Worm (Caenorhabditis elegans): ENCODE measurements around the gene B0303.11.

The B0303.11 gene

ce11 chrIII:8678371-8678770 lies 31.8 kb downstream of the B0303.11 start (continued):
- TF ChIP-seq mxl-2 (GFP tag; conservative IDR thresholded peaks at IDR 0.05) (peak; percentile 79), gei-8 (GFP tag; optimal IDR thresholded peaks at IDR 0.05) (peak; percentile 71), mdl-1 (tag; optimal IDR thresholded peaks at IDR 0.05) (no peak), lin-15B (tag; optimal IDR thresholded peaks at IDR 0.05) (no peak), egl-43 (GFP tag; IDR thresholded peaks at IDR 0.05) (peak; percentile 97), nhr-48 (tag; optimal IDR thresholded peaks at IDR 0.05) (peak; percentile 58), hmg-1.1 (GFP tag; IDR thresholded peaks at IDR 0.05) (peak; percentile 96), nhr-6 (tag; optimal IDR thresholded peaks at IDR 0.05) (peak; percentile 30), unc-39 (tag; optimal IDR thresholded peaks at IDR 0.05) (no peak), F44E2.7 (GFP tag; IDR thresholded peaks at IDR 0.05) (peak; percentile 74; the same call in 1 of the 2 replicates), ceh-28 (tag; optimal IDR thresholded peaks at IDR 0.05) (no peak), spr-3 (GFP tag; optimal IDR thresholded peaks at IDR 0.05) (peak; percentile 54), daf-16 (GFP tag; optimal IDR thresholded peaks at IDR 0.05) (peak; percentile 51 to 90), daf-16 (tag; optimal IDR thresholded peaks at IDR 0.05) (peak; percentile 53), nhr-11 (tag; optimal IDR thresholded peaks at IDR 0.05) (peak; percentile 39), spr-1 (tag; optimal IDR thresholded peaks at IDR 0.05) (peak; percentile 43), madf-5 (GFP tag; IDR thresholded peaks at IDR 0.05) (peak; percentile 86 to 89; a peak in 3 of 4 replicates), zip-11 (GFP tag; IDR thresholded peaks at IDR 0.05) (0 out of 2 replicates have a peak, but pooled peaks have one; percentile 36), aly-2 (tag; optimal IDR thresholded peaks at IDR 0.05) (peak; percentile 61), ZK337.2 (GFP tag; IDR thresholded peaks at IDR 0.05) (peak; percentile 78), F49E8.2 (tag; optimal IDR thresholded peaks at IDR 0.05; ENCODE audit: borderline replicate concordance) (peak; percentile 44), unc-130 (GFP tag; optimal IDR thresholded peaks at IDR 0.05) (peak; percentile 60), sdz-12 (GFP tag; optimal IDR thresholded peaks at IDR 0.05) (peak; percentile 84), daf-12 (tag; optimal IDR thresholded peaks at IDR 0.05) (no peak), dpl-1 (GFP tag; optimal IDR thresholded peaks at IDR 0.05) (peak; percentile 53), ztf-7 (tag; optimal IDR thresholded peaks at IDR 0.05) (peak; percentile 81), nhr-237 (tag; optimal IDR thresholded peaks at IDR 0.05) (no peak), dmd-6 (GFP tag; IDR thresholded peaks at IDR 0.05) (peak; percentile 47), unc-62 (GFP tag; optimal IDR thresholded peaks at IDR 0.05 in 1 of 2) (peak in 1 of 2 experiments; percentile 93), unc-62 (tag; optimal IDR thresholded peaks at IDR 0.05) (no peak), daf-19 (GFP tag; conservative IDR thresholded peaks at IDR 0.05) (peak; percentile 72), jun-1 (tag; optimal IDR thresholded peaks at IDR 0.05) (no peak), Y75B8A.6 (GFP tag; IDR thresholded peaks at IDR 0.05) (peak; percentile 88), R02D3.7 (tag; optimal IDR thresholded peaks at IDR 0.05) (no peak), ceh-44 (GFP tag; IDR thresholded peaks at IDR 0.05) (peak; percentile 74; the same call in 1 of the 2 replicates), lin-29 (GFP tag; IDR thresholded peaks at IDR 0.05) (peak; percentile 65; the same call in 1 of the 2 replicates), fos-1 (tag; optimal IDR thresholded peaks at IDR 0.05) (no peak), lin-13 (GFP tag; optimal IDR thresholded peaks at IDR 0.05) (peak; percentile 72), nhr-76 (tag; optimal IDR thresholded peaks at IDR 0.05) (no peak), F26F4.8 (GFP tag; conservative IDR thresholded peaks at IDR 0.05) (peak; percentile 94), T26A8.4 (GFP tag; IDR thresholded peaks at IDR 0.05) (peak; percentile 85), snpc-4 (tag; optimal IDR thresholded peaks at IDR 0.05) (no peak), F37D6.2 (tag; optimal IDR thresholded peaks at IDR 0.05) (peak; percentile 50), nhr-41 (GFP tag; IDR thresholded peaks at IDR 0.05) (peak; percentile 87), ctbp-1 (GFP tag; IDR thresholded peaks at IDR 0.05) (peak; percentile 90), nhr-77 (tag; optimal IDR thresholded peaks at IDR 0.05) (no peak), nhr-25 (tag; optimal IDR thresholded peaks at IDR 0.05; ENCODE audit: borderline replicate concordance, insufficient read depth) (no peak), nhr-111 (GFP tag; optimal IDR thresholded peaks at IDR 0.05) (peak; percentile 77), duxl-1 (tag; optimal IDR thresholded peaks at IDR 0.05; ENCODE audit: poor library complexity) (peak; percentile 85), tag-97 (GFP tag; IDR thresholded peaks at IDR 0.05) (no peak), ceh-32 (tag; optimal IDR thresholded peaks at IDR 0.05; ENCODE audit: poor library complexity) (no peak), dmd-8 (GFP tag; IDR thresholded peaks at IDR 0.05) (peak; percentile 95)

Data from whole organism, L4 larva.